Fruit fly (Drosophila melanogaster) whole organism, embryonic: ENCODE measurements around the gene CG14269.

Experiments
- BtbVII ChIP-seq: fragments of 200-800 bp; sonication (Bioruptor generic); optimal IDR thresholded peaks from 3 replicates; lab custom pipeline; 2017; ENCODE audit warnings: missing biosample characterization, mild to moderate bottlenecking, missing genetic modification characterization
- CG11504 ChIP-seq: fragments of 200-800 bp; sonication (Bioruptor generic); optimal IDR thresholded peaks from 3 replicates; lab custom pipeline; 2019; ENCODE audit warnings: missing biosample characterization, mild to moderate bottlenecking, missing genetic modification characterization, moderate library complexity
- CG12942 ChIP-seq: fragments of 200-800 bp; sonication (Bioruptor generic); optimal IDR thresholded peaks from 3 replicates; lab custom pipeline; 2016; ENCODE audit warnings: missing biosample characterization, missing genetic modification characterization
- CG13424 ChIP-seq: fragments of 200-800 bp; sonication (Bioruptor generic); optimal IDR thresholded peaks from 2 replicates; lab custom pipeline; 2019; ENCODE audit warnings: missing biosample characterization, mild to moderate bottlenecking, missing genetic modification characterization, moderate library complexity
- CG17359 ChIP-seq: fragments of 200-800 bp; sonication (Bioruptor generic); optimal IDR thresholded peaks from 3 replicates; lab custom pipeline; 2018; ENCODE audit warnings: missing biosample characterization, mild to moderate bottlenecking, missing genetic modification characterization, moderate library complexity
- CG2678 ChIP-seq: fragments of 200-800 bp; sonication (Bioruptor generic); optimal IDR thresholded peaks from 3 replicates; lab custom pipeline; 2019; ENCODE audit warnings: missing biosample characterization, mild to moderate bottlenecking, missing genetic modification characterization, moderate library complexity
- CG3163 ChIP-seq: fragments of 200-800 bp; sonication (Bioruptor generic); optimal IDR thresholded peaks from 3 replicates; lab custom pipeline; 2016; ENCODE audit warnings: missing biosample characterization, missing genetic modification characterization
- CG3281 ChIP-seq: fragments of 200-800 bp; sonication (Bioruptor generic); optimal IDR thresholded peaks from 3 replicates; lab custom pipeline; 2017; ENCODE audit warnings: missing biosample characterization, mild to moderate bottlenecking, missing genetic modification characterization
- CG4617 ChIP-seq: fragments of 200-800 bp; sonication (Bioruptor generic); optimal IDR thresholded peaks from 3 replicates; lab custom pipeline; 2016; ENCODE audit warnings: missing biosample characterization, missing genetic modification characterization, borderline replicate concordance
- CG6689 ChIP-seq: fragments of 200-800 bp; sonication (Bioruptor generic); IDR thresholded peaks from 2 replicates; pipeline ENCODE4 v1.3.6; 2022; ENCODE audit warnings: missing biosample characterization, missing genetic modification characterization
- CG7839 ChIP-seq: fragments of 200-800 bp; sonication (Bioruptor generic); optimal IDR thresholded peaks from 3 replicates; lab custom pipeline; 2018; ENCODE audit warnings: missing biosample characterization, mild to moderate bottlenecking, missing genetic modification characterization, moderate library complexity
- D19A ChIP-seq: fragments of 200-800 bp; optimal IDR thresholded peaks from 3 replicates; lab custom pipeline; 2019; ENCODE audit warnings: missing biosample characterization, mild to moderate bottlenecking, missing genetic modification characterization, moderate library complexity
- D19B ChIP-seq: fragments of 200-800 bp; sonication (Bioruptor generic); optimal IDR thresholded peaks from 2 replicates; lab custom pipeline; 2017; ENCODE audit warnings: missing biosample characterization, mild to moderate bottlenecking, missing genetic modification characterization
- Dip2 ChIP-seq: fragments of 200-800 bp; sonication (Bioruptor generic); IDR thresholded peaks from 2 replicates; pipeline ENCODE4 v1.3.6; 2022; ENCODE audit warnings: missing biosample characterization, missing genetic modification characterization
- Drgx ChIP-seq: fragments of 200-800 bp; sonication (Bioruptor generic); IDR thresholded peaks from 2 replicates; pipeline ENCODE4 v1.3.6; 2022; ENCODE audit warnings: missing biosample characterization, missing genetic modification characterization
- Ets65A ChIP-seq: fragments of 200-800 bp; sonication (Bioruptor generic); peaks from one replicate; lab custom pipeline; 2016; ENCODE audit warnings: missing biosample characterization, missing genetic modification characterization
- Hr3 ChIP-seq: fragments of 200-800 bp; sonication (Bioruptor generic); optimal IDR thresholded peaks from 3 replicates; lab custom pipeline; 2016; ENCODE audit warnings: missing biosample characterization, missing genetic modification characterization
- Hr51 ChIP-seq, 2 experiments: fragments of 200-800 bp; sonication (Bioruptor generic); optimal IDR thresholded peaks; 2 replicates in 1 of 2; 3 replicates in 1 of 2; lab custom pipeline; 2016 to 2018; ENCODE audit warnings: missing biosample characterization in 2 of 2, missing genetic modification characterization in 2 of 2, mild to moderate bottlenecking in 1 of 2, moderate library complexity in 1 of 2
- Hsf ChIP-seq: fragments of 200-800 bp; sonication (Bioruptor generic); optimal IDR thresholded peaks from 3 replicates; lab custom pipeline; 2016; ENCODE audit warnings: missing biosample characterization, missing genetic modification characterization
- Med ChIP-seq: fragments of 200-800 bp; sonication (Bioruptor generic); peaks from one replicate; lab custom pipeline; 2016; ENCODE audit warnings: missing biosample characterization, missing genetic modification characterization, mild to moderate bottlenecking, inconsistent platforms, moderate library complexity
- NC2β ChIP-seq: fragments of 200-800 bp; sonication (Bioruptor generic); optimal IDR thresholded peaks from 2 replicates; lab custom pipeline; 2016; ENCODE audit warnings: missing biosample characterization, missing genetic modification characterization
- Oli ChIP-seq: fragments of 200-800 bp; sonication (Bioruptor generic); optimal IDR thresholded peaks from 2 replicates; lab custom pipeline; 2018; ENCODE audit warnings: missing biosample characterization, mild to moderate bottlenecking, missing genetic modification characterization, moderate library complexity
- Pdp1 ChIP-seq, 2 experiments: fragments of 200-800 bp; sonication (Bioruptor generic); optimal IDR thresholded peaks; 3 replicates each; lab custom pipeline; 2016; ENCODE audit warnings: missing biosample characterization in 2 of 2, missing genetic modification characterization in 2 of 2, mild to moderate bottlenecking in 1 of 2, moderate library complexity in 1 of 2
- Sox102F ChIP-seq: fragments of 200-800 bp; sonication (Bioruptor generic); optimal IDR thresholded peaks from 2 replicates; lab custom pipeline; 2018; ENCODE audit warnings: missing biosample characterization, mild to moderate bottlenecking, missing genetic modification characterization, moderate library complexity
- Spps ChIP-seq: fragments of 200-800 bp; sonication (Bioruptor generic); optimal IDR thresholded peaks from 2 replicates; lab custom pipeline; 2018; ENCODE audit warnings: missing biosample characterization, mild to moderate bottlenecking, missing genetic modification characterization
- corto ChIP-seq: fragments of 200-800 bp; sonication (Bioruptor generic); optimal IDR thresholded peaks from 2 replicates; lab custom pipeline; 2016; ENCODE audit warnings: missing biosample characterization, mild to moderate bottlenecking, missing genetic modification characterization, moderate library complexity
- crp ChIP-seq, 2 experiments: fragments of 200-800 bp; sonication (Bioruptor generic); optimal IDR thresholded peaks; 2 replicates in 1 of 2; 3 replicates in 1 of 2; lab custom pipeline; 2017; ENCODE audit warnings: missing biosample characterization in 2 of 2, missing genetic modification characterization in 2 of 2, mild to moderate bottlenecking in 1 of 2, moderate library complexity in 1 of 2
- dmrt11E ChIP-seq: fragments of 200-800 bp; sonication (Bioruptor generic); optimal IDR thresholded peaks from 3 replicates; lab custom pipeline; 2018; ENCODE audit warnings: missing biosample characterization, mild to moderate bottlenecking, missing genetic modification characterization, moderate library complexity
- gem ChIP-seq: fragments of 200-800 bp; sonication (Bioruptor generic); optimal IDR thresholded peaks from 2 replicates; lab custom pipeline; 2019; ENCODE audit warnings: missing biosample characterization, mild to moderate bottlenecking, missing genetic modification characterization, moderate library complexity
- hkb ChIP-seq, 2 experiments: fragments of 200-800 bp in 1 of 2; fragments of >200 bp in 1 of 2; sonication (Bioruptor generic) in 1 of 2; IDR thresholded peaks in 1 of 2; optimal IDR thresholded peaks in 1 of 2; 2 replicates each; pipeline versions ENCODE4 v1.3.6 to Lab custom; 2017 to 2022; ENCODE audit warnings: missing biosample characterization in 1 of 2, missing genetic modification characterization in 1 of 2
- lab ChIP-seq: fragments of 200-800 bp; sonication (Bioruptor generic); optimal IDR thresholded peaks from 3 replicates; lab custom pipeline; 2017; ENCODE audit warnings: missing biosample characterization, missing genetic modification characterization, mild to moderate bottlenecking, moderate library complexity, missing genetic modification reagents
- lbe ChIP-seq: fragments of 200-800 bp; sonication (Bioruptor generic); optimal IDR thresholded peaks from 2 replicates; lab custom pipeline; 2016; ENCODE audit warnings: missing biosample characterization, mild to moderate bottlenecking, missing genetic modification characterization
- lilli ChIP-seq: fragments of 200-800 bp; sonication (Bioruptor generic); optimal IDR thresholded peaks from 3 replicates; lab custom pipeline; 2016; ENCODE audit warnings: missing biosample characterization, missing genetic modification characterization
- mam ChIP-seq: fragments of 200-800 bp; sonication (Bioruptor generic); optimal IDR thresholded peaks from 3 replicates; lab custom pipeline; 2016; ENCODE audit warnings: missing biosample characterization, missing genetic modification characterization
- mirr ChIP-seq: fragments of 200-800 bp; sonication (Bioruptor generic); optimal IDR thresholded peaks from 3 replicates; lab custom pipeline; 2018; ENCODE audit warnings: missing biosample characterization, mild to moderate bottlenecking, missing genetic modification characterization
- nom ChIP-seq: fragments of 200-800 bp; sonication (Bioruptor generic); optimal IDR thresholded peaks from 2 replicates; lab custom pipeline; 2017; ENCODE audit warnings: missing biosample characterization, missing genetic modification characterization, mild to moderate bottlenecking, moderate library complexity, missing genetic modification reagents
- pb ChIP-seq: fragments of 200-800 bp; sonication (Bioruptor generic); optimal IDR thresholded peaks from 3 replicates; lab custom pipeline; 2016; ENCODE audit warnings: missing biosample characterization, missing genetic modification characterization
- row ChIP-seq: fragments of 200-800 bp; sonication (Bioruptor generic); IDR thresholded peaks from 3 replicates; pipeline ENCODE4 v1.3.6; 2022; ENCODE audit warnings: missing biosample characterization, missing genetic modification characterization
- sd ChIP-seq: fragments of 200-800 bp; sonication (Bioruptor generic); optimal IDR thresholded peaks from 3 replicates; lab custom pipeline; 2018; ENCODE audit warnings: missing biosample characterization, mild to moderate bottlenecking, missing genetic modification characterization, moderate library complexity
- slbo ChIP-seq: fragments of 200-800 bp; sonication (Bioruptor generic); IDR thresholded peaks from 2 replicates; pipeline ENCODE4 v1.3.6; 2022; ENCODE audit warnings: missing biosample characterization, missing genetic modification characterization
- sqz ChIP-seq: fragments of 200-800 bp; sonication (Bioruptor generic); optimal IDR thresholded peaks from 3 replicates; lab custom pipeline; 2018; ENCODE audit warnings: missing biosample characterization, mild to moderate bottlenecking, missing genetic modification characterization
- wek ChIP-seq: fragments of 200-800 bp; sonication (Bioruptor generic); optimal IDR thresholded peaks from 3 replicates; lab custom pipeline; 2018; ENCODE audit warnings: missing biosample characterization, mild to moderate bottlenecking, missing genetic modification characterization, moderate library complexity

Gene CG14269

DNA sequence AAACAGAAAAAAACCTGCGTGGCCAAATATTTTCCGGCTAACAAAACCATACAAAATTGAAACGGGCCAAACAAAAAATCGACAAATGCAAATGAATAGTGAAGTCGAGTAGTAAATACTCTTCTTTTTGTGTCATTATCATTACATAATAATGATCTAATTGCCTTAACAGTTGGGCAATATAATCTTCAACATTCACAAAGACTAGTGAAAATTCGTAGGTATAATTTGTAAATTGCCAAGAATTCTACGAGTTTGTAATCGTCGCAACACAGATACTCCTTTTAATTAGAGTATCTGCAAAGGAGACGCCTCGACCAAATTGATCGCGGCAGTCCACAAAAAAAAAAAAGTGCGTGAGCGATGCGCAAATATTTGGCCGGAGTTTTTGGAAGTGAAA, 1.9 kb upstream of the CG14269 start:
- TF ChIP-seq gem (tag; lab: Kevin White, UChicago) = peak; percentile 28
- no peak for TF ChIP-seq mirr (GFP tag; lab: Kevin White, UChicago)
- TF ChIP-seq Oli = peak; percentile 7
- no peak for TF ChIP-seq wek (GFP tag; lab: Kevin White, UChicago)
- TF ChIP-seq BtbVII (GFP tag; lab: Kevin White, UChicago) = peak; percentile 36
- peak; percentile 14 for TF ChIP-seq CG7839
- TF ChIP-seq CG4617 (GFP tag; lab: Kevin White, UChicago) = no peak
- TF ChIP-seq slbo = 0 out of 2 replicates have a peak, but pooled peaks have one; percentile 18
- peak; percentile 75 for TF ChIP-seq D19A (tag; lab: Kevin White, UChicago)
- peak; percentile 35 for TF ChIP-seq Med
- no peak for TF ChIP-seq Dip2 (GFP tag; lab: Robert Waterston, UW)
- TF ChIP-seq crp (GFP tag; optimal IDR thresholded peaks at IDR 0.05; lab: Kevin White, UChicago) = no peak
- peak; percentile 9 for TF ChIP-seq sd (tag; lab: Kevin White, UChicago)
- TF ChIP-seq CG11504 (tag; lab: Kevin White, UChicago) = peak; percentile 37
- peak; percentile 25 for TF ChIP-seq mam (GFP tag; lab: Kevin White, UChicago)
- TF ChIP-seq Sox102F = peak; percentile 26
- peak; percentile 54 for TF ChIP-seq lbe (GFP tag; lab: Kevin White, UChicago)
- TF ChIP-seq CG13424 (tag; lab: Kevin White, UChicago) = peak; percentile 14
- TF ChIP-seq sqz (GFP tag; lab: Kevin White, UChicago) = peak; percentile 17
- peak; percentile 55 for TF ChIP-seq row (GFP tag; lab: Robert Waterston, UW)
- TF ChIP-seq lab (GFP tag; lab: Kevin White, UChicago) = peak; percentile 14
- peak in 1 of 2 experiments; percentile 61 for TF ChIP-seq Pdp1 (GFP tag; optimal IDR thresholded peaks at IDR 0.05; lab: Kevin White, UChicago)
- peak; percentile 3 for TF ChIP-seq lilli (GFP tag; lab: Kevin White, UChicago)
- peak; percentile 43 for TF ChIP-seq CG17359 (tag; lab: Kevin White, UChicago)
- TF ChIP-seq CG2678 (tag; lab: Kevin White, UChicago) = peak; percentile 41
- TF ChIP-seq CG3281 = peak; percentile 7
- no peak for TF ChIP-seq CG6689
- TF ChIP-seq Hr51 (GFP tag; optimal IDR thresholded peaks at IDR 0.05; lab: Kevin White, UChicago) = peak in 1 of 2 experiments; percentile 43
- TF ChIP-seq hkb (optimal IDR thresholded peaks at IDR 0.05; lab: Kevin White, UChicago) = no peak
- TF ChIP-seq hkb (GFP tag; IDR thresholded peaks at IDR 0.05; lab: Robert Waterston, UW) = peak; percentile 58; the same call in 1 of the 2 replicates
- no peak for TF ChIP-seq pb (GFP tag; lab: Kevin White, UChicago)
- TF ChIP-seq corto (GFP tag; lab: Kevin White, UChicago) = peak; percentile 30

DNA sequence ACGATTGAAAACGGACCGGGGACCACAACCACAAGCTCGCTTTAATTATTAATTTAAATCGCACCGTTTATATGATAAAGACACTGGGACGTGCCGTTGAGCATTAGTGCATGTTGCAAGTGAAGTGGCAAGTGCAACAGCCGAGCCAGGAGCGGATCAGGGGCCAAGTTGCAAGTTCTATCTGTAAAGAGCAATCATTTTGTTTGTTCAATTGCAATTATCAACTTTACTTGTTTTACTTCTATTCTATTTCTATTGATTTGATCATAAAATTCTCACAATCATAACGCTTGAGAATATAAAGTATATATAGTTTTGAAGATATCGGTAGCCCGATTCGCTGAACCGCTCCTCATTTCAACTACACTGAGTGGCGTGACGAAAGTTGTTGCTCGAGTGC, 576 bp upstream of the CG14269 start:
- TF ChIP-seq dmrt11E (tag; lab: Kevin White, UChicago) (no peak), Drgx (GFP tag; lab: Robert Waterston, UW) (peak; percentile 64), CG12942 (GFP tag; lab: Kevin White, UChicago) (no peak), NC2β (GFP tag; lab: Kevin White, UChicago) (no peak), Ets65A (peak; percentile 73), CG3163 (GFP tag; lab: Kevin White, UChicago) (no peak), D19B (GFP tag; lab: Kevin White, UChicago) (no peak), Hsf (GFP tag; lab: Kevin White, UChicago) (no peak), nom (GFP tag; lab: Kevin White, UChicago) (peak; percentile 47), Hr3 (GFP tag; lab: Kevin White, UChicago) (no peak), Med (peak; percentile 17), Spps (tag; lab: Kevin White, UChicago) (no peak)
